Worm (Caenorhabditis elegans) whole organism, midembryonic: ENCODE measurements around the gene gly-3.

Source experiments
- T22C8.4 ChIP-seq: fragments of 200-800 bp; sonication (Bioruptor generic); IDR thresholded peaks from 2 replicates; pipeline ENCODE4 v1.3.6; 2022; ENCODE audit warnings: missing genetic modification characterization, missing compliant biosample characterization
- cog-1 ChIP-seq: sonication (generic microtip); optimal IDR thresholded peaks from 2 replicates; lab custom pipeline; 2016; ENCODE audit warnings: missing genetic modification characterization, missing compliant biosample characterization
- flt-1 ChIP-seq: fragments of 200-800 bp; sonication (Bioruptor generic); IDR thresholded peaks from 2 replicates; pipeline ENCODE4 v1.3.6; 2022; ENCODE audit warnings: missing genetic modification characterization, missing compliant biosample characterization
- klf-2 ChIP-seq: fragments of 200-800 bp; sonication (Bioruptor generic); conservative IDR thresholded peaks from 2 replicates; pipeline ENCODE4 v1.3.6; 2022; ENCODE audit warnings: missing genetic modification reagents, missing genetic modification characterization, missing compliant biosample characterization
- med-1 ChIP-seq: sonication (generic microtip); optimal IDR thresholded peaks from 2 replicates; lab custom pipeline; 2017; ENCODE audit warnings: missing genetic modification characterization, mild to moderate bottlenecking, missing compliant biosample characterization, antibody characterized with exemption, missing genetic modification reagents; ENCODE audit not compliant: insufficient read depth
- ref-1 ChIP-seq: fragments of 200-800 bp; sonication (Bioruptor generic); conservative IDR thresholded peaks from 2 replicates; pipeline ENCODE4 v1.3.6; 2022; ENCODE audit warnings: missing genetic modification reagents, missing genetic modification characterization, missing compliant biosample characterization
- tab-1 ChIP-seq: fragments of 200-800 bp; sonication (Bioruptor generic); IDR thresholded peaks from 2 replicates; pipeline ENCODE4 v1.3.6; 2022; ENCODE audit warnings: missing genetic modification characterization, missing compliant biosample characterization
- ztf-23 ChIP-seq: fragments of 200-800 bp; sonication (Bioruptor generic); IDR thresholded peaks from 2 replicates; pipeline ENCODE4 v1.3.6; 2022; ENCODE audit warnings: missing genetic modification reagents, missing genetic modification characterization, missing compliant biosample characterization
- ztf-29 ChIP-seq: fragments of 200-800 bp; sonication (Bioruptor generic); IDR thresholded peaks from 2 replicates; pipeline ENCODE4 v1.3.6; 2022; ENCODE audit warnings: missing genetic modification reagents, missing genetic modification characterization, missing compliant biosample characterization

The gly-3 gene

DNA sequence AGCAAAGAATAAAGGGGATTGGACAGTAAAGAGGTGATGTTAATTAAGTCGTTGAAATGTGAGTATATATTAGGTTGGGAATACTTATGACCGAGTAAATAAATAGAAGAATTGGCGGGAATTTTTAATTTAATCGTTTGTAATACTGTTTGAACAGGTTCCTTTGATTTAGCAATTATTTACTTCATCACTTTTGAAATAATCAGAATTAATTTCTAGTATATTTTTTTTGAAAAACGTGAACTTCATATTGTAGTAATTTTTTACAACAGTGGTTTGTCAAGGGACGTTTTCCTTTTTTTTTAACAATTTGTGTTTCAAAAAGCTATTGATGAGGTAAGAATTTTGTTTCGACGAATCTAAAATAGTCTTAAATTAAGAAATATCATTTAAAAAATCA is 4.6 kb upstream of the gly-3 start, which contains the start of gene C29E4.17:
C29E4.17 (plus strand) TSS at position 301 of the 400 bp plus-strand sequence.
- no peak for TF ChIP-seq cog-1 (tag; lab: Kevin White, UChicago)
- no peak for TF ChIP-seq flt-1 (GFP tag; lab: Robert Waterston, UW)
- TF ChIP-seq ztf-29 (GFP tag; lab: Robert Waterston, UW) = no peak
- TF ChIP-seq klf-2 (GFP tag; lab: Robert Waterston, UW) = no peak
- TF ChIP-seq med-1 (GFP tag; lab: Kevin White, UChicago) = no peak
- no peak for TF ChIP-seq ref-1 (GFP tag; lab: Robert Waterston, UW)
- no peak for TF ChIP-seq ztf-23 (GFP tag; lab: Robert Waterston, UW)
- no peak for TF ChIP-seq T22C8.4 (GFP tag; lab: Robert Waterston, UW)
- no peak for TF ChIP-seq tab-1 (GFP tag; lab: Robert Waterston, UW)

DNA sequence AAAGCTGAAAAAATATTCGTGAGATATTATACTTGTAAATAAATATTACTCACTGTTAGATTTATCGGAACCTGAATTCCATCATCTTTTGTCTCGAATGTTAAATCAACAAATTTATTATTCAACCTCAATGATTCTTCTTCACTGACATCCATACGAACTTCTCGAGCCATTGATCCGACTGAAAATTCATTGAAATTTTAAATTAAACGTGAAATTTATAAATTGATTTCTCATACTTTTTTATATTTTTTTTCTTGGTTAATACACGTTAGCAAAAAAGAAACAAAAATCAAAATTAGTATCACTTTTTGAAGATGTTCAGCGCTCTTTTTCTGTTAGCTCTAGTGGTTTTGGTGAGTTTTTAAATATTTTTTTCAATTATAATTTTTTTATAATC is 2.3 kb upstream of the gly-3 start, which contains the start of gene C29E4.14:
C29E4.14 (plus strand) TSS at position 301 of the 400 bp plus-strand sequence.
- TF ChIP-seq ztf-29 (GFP tag; lab: Robert Waterston, UW) = no peak
- TF ChIP-seq ref-1 (GFP tag; lab: Robert Waterston, UW) = no peak
- no peak for TF ChIP-seq T22C8.4 (GFP tag; lab: Robert Waterston, UW)
- TF ChIP-seq med-1 (GFP tag; lab: Kevin White, UChicago) = no peak
- TF ChIP-seq ztf-23 (GFP tag; lab: Robert Waterston, UW) = no peak
- no peak for TF ChIP-seq klf-2 (GFP tag; lab: Robert Waterston, UW)
- TF ChIP-seq cog-1 (tag; lab: Kevin White, UChicago) = no peak
- no peak for TF ChIP-seq flt-1 (GFP tag; lab: Robert Waterston, UW)
- no peak for TF ChIP-seq tab-1 (GFP tag; lab: Robert Waterston, UW)

DNA sequence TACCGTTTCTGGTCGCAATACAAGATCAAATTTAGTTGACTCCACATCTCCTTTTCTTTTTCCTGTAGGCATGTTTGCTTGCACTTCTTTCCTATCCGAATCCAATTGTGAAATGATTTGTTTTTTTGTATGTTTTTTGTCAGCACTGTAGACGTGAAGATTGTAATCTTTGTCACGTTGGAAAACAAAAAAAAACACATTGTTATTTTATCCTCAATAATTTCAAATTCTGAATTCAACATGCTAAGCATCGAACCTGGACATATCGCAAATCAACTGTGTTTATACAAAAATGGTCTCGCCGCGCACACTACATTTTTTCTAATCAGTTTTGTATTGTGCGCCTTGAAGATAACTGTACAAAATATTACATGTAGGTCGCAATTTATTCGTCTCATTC is 4.1 kb downstream of the gly-3 start, which contains the start of gene ZK688.12:
ZK688.12 (minus strand) TSS at position 101 of the 400 bp plus-strand sequence.
- TF ChIP-seq ref-1 (GFP tag; lab: Robert Waterston, UW) (no peak), T22C8.4 (GFP tag; lab: Robert Waterston, UW) (no peak), klf-2 (GFP tag; lab: Robert Waterston, UW) (no peak), cog-1 (tag; lab: Kevin White, UChicago) (no peak), med-1 (GFP tag; lab: Kevin White, UChicago) (no peak), ztf-23 (GFP tag; lab: Robert Waterston, UW) (no peak), tab-1 (GFP tag; lab: Robert Waterston, UW) (no peak), ztf-29 (GFP tag; lab: Robert Waterston, UW) (no peak), flt-1 (GFP tag; lab: Robert Waterston, UW) (no peak)

DNA sequence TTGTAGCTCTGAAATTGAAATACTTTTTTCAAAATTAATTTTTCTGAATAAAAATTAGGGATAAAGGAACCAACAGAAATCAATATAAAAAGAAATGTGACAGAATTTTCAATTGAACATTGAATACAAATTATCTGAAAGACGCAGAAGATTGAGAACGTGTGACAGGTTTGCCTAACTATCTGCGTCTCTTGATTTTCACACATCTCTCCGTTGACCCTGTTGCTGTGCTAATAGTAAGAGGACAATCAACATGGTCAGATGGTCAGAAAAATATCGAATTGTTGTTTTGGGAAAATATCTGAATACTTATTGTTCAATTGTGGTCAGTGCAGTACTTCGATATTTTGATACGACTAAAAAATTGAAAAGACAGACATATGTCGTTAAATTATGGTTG is 5.9 kb downstream of the gly-3 start, which contains the start of gene ZK688.7:
ZK688.7 (minus strand) TSS at position 14 of the 400 bp plus-strand sequence.
- TF ChIP-seq tab-1 (GFP tag; lab: Robert Waterston, UW) (no peak), ztf-23 (GFP tag; lab: Robert Waterston, UW) (no peak), med-1 (GFP tag; lab: Kevin White, UChicago) (no peak), flt-1 (GFP tag; lab: Robert Waterston, UW) (no peak), T22C8.4 (GFP tag; lab: Robert Waterston, UW) (no peak), cog-1 (tag; lab: Kevin White, UChicago) (no peak), klf-2 (GFP tag; lab: Robert Waterston, UW) (no peak)

DNA sequence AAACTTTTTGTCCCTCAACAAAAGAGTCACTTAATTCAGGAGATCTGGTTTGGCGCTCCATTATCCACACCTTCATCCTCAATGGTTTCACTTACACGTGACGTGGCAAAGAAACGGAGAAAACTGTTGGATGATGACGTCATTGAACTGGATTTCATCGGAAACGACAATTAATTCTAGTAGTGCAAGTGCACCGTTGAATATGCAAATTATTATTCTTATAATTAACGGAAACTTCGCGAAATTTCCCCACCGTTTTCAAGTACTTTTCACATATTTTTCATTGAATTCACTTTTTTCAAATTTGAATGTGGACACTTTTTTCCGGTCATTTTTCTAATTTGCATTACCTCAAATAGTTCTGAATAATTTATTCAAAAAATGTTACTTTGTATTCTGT is 8.3 kb downstream of the gly-3 start, which contains the start of gene ZK688.1:
ZK688.1 (plus strand) TSS at position 301 of the 400 bp plus-strand sequence.
- no peak for TF ChIP-seq flt-1 (GFP tag; lab: Robert Waterston, UW)
- no peak for TF ChIP-seq cog-1 (tag; lab: Kevin White, UChicago)
- TF ChIP-seq med-1 (GFP tag; lab: Kevin White, UChicago) = no peak
- TF ChIP-seq ref-1 (GFP tag; lab: Robert Waterston, UW) = no peak
- TF ChIP-seq ztf-29 (GFP tag; lab: Robert Waterston, UW) = no peak
- no peak for TF ChIP-seq ztf-23 (GFP tag; lab: Robert Waterston, UW)
- TF ChIP-seq T22C8.4 (GFP tag; lab: Robert Waterston, UW) = no peak
- TF ChIP-seq tab-1 (GFP tag; lab: Robert Waterston, UW) = no peak
- no peak for TF ChIP-seq klf-2 (GFP tag; lab: Robert Waterston, UW)

DNA sequence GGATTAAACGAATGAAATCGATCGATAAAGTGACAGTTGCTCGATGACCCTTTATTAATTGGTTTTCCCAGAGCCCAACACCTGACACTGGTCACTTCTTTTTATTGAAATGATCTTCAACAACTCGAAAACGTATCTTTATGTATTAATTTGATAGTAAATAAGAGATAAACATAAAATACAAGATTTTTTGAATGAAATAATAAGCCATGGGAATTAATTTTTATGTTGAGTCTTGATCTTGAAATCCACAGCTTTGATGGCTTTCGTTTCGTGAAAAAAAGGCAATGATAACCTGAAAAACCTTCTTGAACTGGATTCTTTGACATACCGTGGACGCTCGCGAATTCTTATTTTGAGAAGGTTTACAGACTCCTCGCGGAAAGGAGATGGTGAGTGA is 10.1 kb downstream of the gly-3 start, which contains the start of gene pcp-5:
pcp-5 (minus strand) TSS at position 101 of the 400 bp plus-strand sequence.
- no peak for TF ChIP-seq T22C8.4 (GFP tag; lab: Robert Waterston, UW)
- TF ChIP-seq ztf-29 (GFP tag; lab: Robert Waterston, UW) = no peak
- no peak for TF ChIP-seq med-1 (GFP tag; lab: Kevin White, UChicago)
- no peak for TF ChIP-seq klf-2 (GFP tag; lab: Robert Waterston, UW)
- no peak for TF ChIP-seq flt-1 (GFP tag; lab: Robert Waterston, UW)
- TF ChIP-seq ref-1 (GFP tag; lab: Robert Waterston, UW) = no peak
- TF ChIP-seq tab-1 (GFP tag; lab: Robert Waterston, UW) = no peak

DNA sequence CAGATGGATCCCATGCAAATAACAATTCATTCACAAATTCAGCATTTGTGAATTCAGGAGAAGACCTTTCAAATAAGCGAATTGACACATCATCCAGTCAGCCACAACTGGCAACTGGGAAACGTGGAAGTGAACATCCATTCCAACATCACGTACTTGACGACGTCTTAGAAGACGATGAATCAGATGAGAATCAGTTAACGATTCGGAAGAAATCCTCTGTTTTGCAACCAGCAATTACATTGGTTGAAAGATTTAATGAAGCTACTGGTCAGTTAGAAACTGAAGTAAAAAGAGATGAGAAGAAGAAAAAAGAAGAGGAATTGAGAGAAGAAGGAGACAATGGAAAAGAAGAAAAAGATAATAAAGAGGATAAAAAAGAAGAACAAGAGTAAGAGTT is 14.1 kb downstream of the gly-3 start:
- no peak for TF ChIP-seq klf-2 (GFP tag; lab: Robert Waterston, UW)
- no peak for TF ChIP-seq ref-1 (GFP tag; lab: Robert Waterston, UW)
- no peak for TF ChIP-seq tab-1 (GFP tag; lab: Robert Waterston, UW)
- TF ChIP-seq med-1 (GFP tag; lab: Kevin White, UChicago) = no peak
- no peak for TF ChIP-seq cog-1 (tag; lab: Kevin White, UChicago)
- no peak for TF ChIP-seq ztf-23 (GFP tag; lab: Robert Waterston, UW)
- no peak for TF ChIP-seq T22C8.4 (GFP tag; lab: Robert Waterston, UW)
- TF ChIP-seq flt-1 (GFP tag; lab: Robert Waterston, UW) = no peak
- no peak for TF ChIP-seq ztf-29 (GFP tag; lab: Robert Waterston, UW)

DNA sequence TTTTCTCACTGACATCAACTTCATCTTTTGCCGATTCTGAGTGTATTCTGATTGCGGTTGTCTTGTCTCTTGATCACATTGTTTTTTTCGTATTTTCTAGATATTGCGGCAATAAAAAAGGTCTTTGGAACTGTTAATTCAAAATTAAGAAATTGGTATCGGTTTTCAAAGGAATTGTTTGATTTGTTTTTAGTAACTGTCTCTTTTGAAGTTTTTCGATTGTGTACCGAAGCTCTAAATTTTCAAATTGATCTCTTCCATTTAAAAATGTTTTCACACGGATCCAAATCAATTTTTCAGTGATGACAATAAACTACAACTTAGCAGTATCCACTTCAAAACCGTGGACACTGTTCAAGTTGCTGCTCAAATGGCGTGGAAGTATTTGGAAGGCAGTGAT is 16.8 kb downstream of the gly-3 start, which contains the start of gene best-24:
best-24 (plus strand) TSS at position 301 of the 400 bp plus-strand sequence.
- TF ChIP-seq T22C8.4 (GFP tag; lab: Robert Waterston, UW) = no peak
- TF ChIP-seq ref-1 (GFP tag; lab: Robert Waterston, UW) = no peak
- TF ChIP-seq ztf-23 (GFP tag; lab: Robert Waterston, UW) = no peak
- TF ChIP-seq med-1 (GFP tag; lab: Kevin White, UChicago) = no peak
- no peak for TF ChIP-seq cog-1 (tag; lab: Kevin White, UChicago)
- TF ChIP-seq flt-1 (GFP tag; lab: Robert Waterston, UW) = no peak
- TF ChIP-seq tab-1 (GFP tag; lab: Robert Waterston, UW) = no peak
- no peak for TF ChIP-seq ztf-29 (GFP tag; lab: Robert Waterston, UW)
- TF ChIP-seq klf-2 (GFP tag; lab: Robert Waterston, UW) = no peak
